Worm (Caenorhabditis elegans) whole organism, L2 larva: ENCODE data around the gene ZC443.7.

Source experiments
- aly-2 ChIP-seq: fragments of 150-350 bp; optimal IDR thresholded peaks from 2 replicates; lab custom pipeline; 2014; ENCODE audit warnings: missing biosample characterization, missing genetic modification characterization
- ama-1 ChIP-seq: fragments of 150-350 bp; optimal IDR thresholded peaks from 2 replicates; lab custom pipeline; 2018; ENCODE audit warnings: inconsistent platforms
- egl-27 ChIP-seq: sonication (generic microtip); optimal IDR thresholded peaks from 3 replicates; lab custom pipeline; 2017; ENCODE audit warnings: missing biosample characterization, missing genetic modification reagents, missing genetic modification characterization
- elt-3 ChIP-seq: sonication (generic microtip); optimal IDR thresholded peaks from 2 replicates; lab custom pipeline; 2017; ENCODE audit warnings: missing biosample characterization, missing genetic modification characterization
- lin-39 ChIP-seq: fragments of 150-350 bp; optimal IDR thresholded peaks from 2 replicates; lab custom pipeline; 2014; ENCODE audit warnings: missing biosample characterization, missing genetic modification reagents, missing genetic modification characterization
- skn-1 ChIP-seq: sonication (generic microtip); optimal IDR thresholded peaks from 2 replicates; lab custom pipeline; 2017; ENCODE audit warnings: missing biosample characterization, missing genetic modification characterization
- unc-62 ChIP-seq: fragments of 150-350 bp; optimal IDR thresholded peaks from 2 replicates; lab custom pipeline; 2014; ENCODE audit warnings: missing biosample characterization, missing genetic modification reagents, missing genetic modification characterization
- ztf-11 ChIP-seq: sonication (generic microtip); optimal IDR thresholded peaks from 2 replicates; lab custom pipeline; 2017; ENCODE audit warnings: missing biosample characterization, missing genetic modification characterization

- TF ChIP-seq egl-27 (tag; lab: Kevin White, UChicago) (no peak), skn-1 (tag; lab: Kevin White, UChicago) (no peak), aly-2 (tag; lab: Kevin White, UChicago) (no peak), ztf-11 (tag; lab: Kevin White, UChicago) (no peak), lin-39 (tag; lab: Kevin White, UChicago) (no peak), unc-62 (no peak), elt-3 (no peak), ama-1 (no peak)
Observed at ce11 chrV:12803274-12803673, 3.0 kb upstream of the ZC443.7 start, which contains the start of gene srbc-45.
